Worm (Caenorhabditis elegans) whole organism, early embryonic: ENCODE results near the gene lec-11.
"Not testable (repeated sequence)": the region's sequence is repeated elsewhere in the genome, so short reads cannot be mapped to it uniquely, and the experiment has no call there.

Experiments
- B0310.2 ChIP-seq: sonication (generic microtip); optimal IDR thresholded peaks from 2 replicates; lab custom pipeline; 2016; ENCODE audit warnings: mild to moderate bottlenecking, missing genetic modification characterization, missing compliant biosample characterization
- F13C5.2 ChIP-seq: sonication (generic microtip); optimal IDR thresholded peaks from 2 replicates; lab custom pipeline; 2017; ENCODE audit warnings: mild to moderate bottlenecking, missing genetic modification characterization, inconsistent platforms, missing compliant biosample characterization
- aly-1 ChIP-seq: sonication (generic microtip); optimal IDR thresholded peaks from 2 replicates; lab custom pipeline; 2016; ENCODE audit warnings: missing genetic modification characterization, missing compliant biosample characterization
- ama-1 ChIP-seq: fragments of 150-350 bp; optimal IDR thresholded peaks from 2 replicates; lab custom pipeline; 2014
- ceh-13 ChIP-seq: fragments of 200-800 bp; sonication (Bioruptor generic); optimal IDR thresholded peaks from 2 replicates; lab custom pipeline; 2018; ENCODE audit warnings: mild to moderate bottlenecking, missing genetic modification characterization, missing compliant biosample characterization
- ceh-36 ChIP-seq: sonication (generic microtip); optimal IDR thresholded peaks from 2 replicates; lab custom pipeline; 2016; ENCODE audit warnings: missing genetic modification characterization, inconsistent platforms, missing compliant biosample characterization
- ets-7 ChIP-seq: sonication (generic microtip); optimal IDR thresholded peaks from 2 replicates; lab custom pipeline; 2016; ENCODE audit warnings: missing genotype, missing genetic modification characterization, missing compliant biosample characterization
- flt-1 ChIP-seq: fragments of 200-800 bp; sonication (Bioruptor generic); IDR thresholded peaks from 2 replicates; pipeline ENCODE4 v1.3.6; 2022; ENCODE audit warnings: missing genetic modification characterization, missing compliant biosample characterization
- hmbx-1 ChIP-seq: sonication (generic microtip); optimal IDR thresholded peaks from 2 replicates; lab custom pipeline; 2016; ENCODE audit warnings: mild to moderate bottlenecking, missing genetic modification characterization, missing compliant biosample characterization
- hmg-4 ChIP-seq: fragments of 200-800 bp; sonication (Bioruptor generic); optimal IDR thresholded peaks from 2 replicates; lab custom pipeline; 2018; ENCODE audit warnings: mild to moderate bottlenecking, missing genetic modification characterization, missing compliant biosample characterization
- hnd-1 ChIP-seq: sonication (generic microtip); optimal IDR thresholded peaks from 2 replicates; lab custom pipeline; 2016; ENCODE audit warnings: missing genetic modification characterization, missing compliant biosample characterization
- pes-1 ChIP-seq: fragments of 200-800 bp; sonication (Bioruptor generic); IDR thresholded peaks from 2 replicates; pipeline ENCODE4 v1.3.6; 2022; ENCODE audit warnings: missing genetic modification reagents, missing genetic modification characterization, missing compliant biosample characterization
- scrt-1 ChIP-seq: fragments of 200-800 bp; sonication (Bioruptor generic); IDR thresholded peaks from 2 replicates; pipeline ENCODE4 v1.3.6; 2022; ENCODE audit warnings: missing genetic modification characterization, missing compliant biosample characterization
- sea-1 ChIP-seq: fragments of 200-800 bp; sonication (Bioruptor generic); conservative IDR thresholded peaks from 2 replicates; pipeline ENCODE4 v1.3.6; 2022; ENCODE audit warnings: missing genetic modification characterization, missing compliant biosample characterization
- tbx-11 ChIP-seq: fragments of 200-800 bp; sonication (Bioruptor generic); IDR thresholded peaks from 2 replicates; pipeline ENCODE4 v1.3.6; 2022; ENCODE audit warnings: missing genetic modification characterization, missing compliant biosample characterization
- tbx-37 ChIP-seq: fragments of 200-800 bp; sonication (Bioruptor generic); conservative IDR thresholded peaks from 2 replicates; pipeline ENCODE4 v1.3.6; 2022; ENCODE audit warnings: missing genetic modification reagents, missing genetic modification characterization, missing compliant biosample characterization
- tra-4 ChIP-seq: sonication (generic microtip); optimal IDR thresholded peaks from 2 replicates; lab custom pipeline; 2017; ENCODE audit warnings: missing genetic modification characterization, missing compliant biosample characterization

Gene lec-11

DNA sequence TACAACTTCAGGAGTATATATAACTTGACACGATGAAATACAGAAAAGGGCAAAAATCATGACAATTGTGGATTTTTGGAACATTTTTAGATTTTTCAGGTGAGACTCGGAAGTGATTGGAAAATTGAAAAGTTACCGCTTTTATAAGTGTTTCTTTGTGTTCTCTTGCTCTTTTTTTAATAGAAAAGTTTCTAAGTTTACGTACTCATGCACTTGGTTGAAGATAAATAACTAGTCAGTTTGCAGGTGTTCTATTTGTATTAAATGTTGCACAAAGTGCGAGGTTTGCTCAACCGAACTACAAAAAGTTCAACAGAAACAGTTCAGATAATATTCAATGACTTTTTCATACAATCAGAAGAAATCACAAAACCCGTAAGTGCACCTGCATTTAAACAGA is 4.9 kb upstream of the lec-11 start, which contains the start of gene nspb-3:
TSS of gene nspb-3 (minus strand) at position 101 of the 400 bp plus-strand sequence.
- not testable (repeated sequence) for TF ChIP-seq hnd-1 (tag; lab: Kevin White, UChicago); hmg-4 (GFP tag; lab: Kevin White, UChicago); hmbx-1 (tag; lab: Kevin White, UChicago)

DNA sequence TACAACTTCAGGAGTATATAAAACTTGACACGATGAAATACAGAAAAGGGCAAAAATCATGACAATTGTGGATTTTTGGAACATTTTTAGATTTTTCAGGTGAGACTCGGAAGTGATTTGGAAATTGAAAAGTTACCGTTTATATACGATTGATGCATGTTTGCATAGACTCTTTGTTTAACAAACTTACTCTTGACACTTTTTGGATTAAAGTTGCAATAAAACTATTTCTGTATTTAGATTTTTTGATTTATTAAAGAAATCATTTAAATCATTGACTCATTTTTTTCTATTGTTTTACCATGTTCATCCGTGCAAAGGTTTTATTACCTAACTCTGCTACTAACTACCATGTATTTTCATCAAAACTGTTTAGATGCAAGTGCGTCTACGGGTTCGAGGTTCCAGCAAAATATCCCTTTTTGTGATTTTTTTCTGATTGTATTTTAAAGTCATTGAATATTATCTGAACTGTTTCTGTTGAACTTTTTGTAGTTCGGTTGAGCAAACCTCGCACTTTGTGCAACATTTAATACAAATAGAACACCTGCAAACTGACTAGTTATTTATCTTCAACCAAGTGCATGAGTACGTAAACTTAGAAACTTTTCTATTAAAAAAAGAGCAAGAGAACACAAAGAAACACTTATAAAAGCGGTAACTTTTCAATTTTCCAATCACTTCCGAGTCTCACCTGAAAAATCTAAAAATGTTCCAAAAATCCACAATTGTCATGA is 1.2 kb upstream of the lec-11 start, which contains the start of the genes nspb-1 and nspb-2:
TSS of gene nspb-1 (minus strand) at position 101 of the 737 bp plus-strand sequence.
TSS of gene nspb-2 (plus strand) at position 687 of the 737 bp plus-strand sequence.
- TF ChIP-seq ceh-36 (tag; lab: Kevin White, UChicago); B0310.2 (tag; lab: Kevin White, UChicago); tbx-37 (GFP tag; lab: Robert Waterston, UW): not testable (repeated sequence)

DNA sequence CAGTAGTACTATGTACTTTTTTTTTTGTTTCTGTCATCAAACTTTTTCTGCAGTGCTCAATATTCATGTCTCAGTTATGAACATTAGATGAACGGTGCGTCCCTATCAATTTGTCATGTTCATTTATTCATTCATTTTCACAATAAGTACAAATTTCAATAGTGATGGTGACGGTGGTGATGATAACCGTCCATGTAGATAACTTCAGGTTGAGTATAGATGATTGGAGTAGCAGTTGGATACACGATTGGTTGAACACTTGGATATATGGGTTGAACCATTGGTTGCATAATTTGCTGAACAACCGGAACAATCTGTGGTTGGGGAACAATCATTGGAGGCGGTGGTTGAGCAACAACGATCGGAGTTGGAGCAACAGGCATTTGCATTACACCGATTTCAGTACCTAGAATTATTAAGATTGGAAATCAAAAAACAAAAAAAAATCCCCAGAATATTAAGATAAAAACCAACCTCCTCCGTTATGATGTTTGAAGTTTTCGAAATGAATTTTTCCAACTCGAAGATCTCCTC is 1.8 kb downstream of the lec-11 start:
- TF ChIP-seq ets-7 (tag; lab: Kevin White, UChicago) = no peak
- TF ChIP-seq hmbx-1 (tag; lab: Kevin White, UChicago) = no peak
- TF ChIP-seq tbx-11 (GFP tag; lab: Robert Waterston, UW) = no peak
- TF ChIP-seq ceh-13 (GFP tag; lab: Kevin White, UChicago) = no peak
- no peak for TF ChIP-seq tbx-37 (GFP tag; lab: Robert Waterston, UW)
- TF ChIP-seq B0310.2 (tag; lab: Kevin White, UChicago) = no peak
- TF ChIP-seq ama-1 = no peak
- TF ChIP-seq pes-1 (GFP tag; lab: Robert Waterston, UW) = no peak
- no peak for TF ChIP-seq hmg-4 (GFP tag; lab: Kevin White, UChicago)
- TF ChIP-seq scrt-1 (GFP tag; lab: Robert Waterston, UW) = no peak
- TF ChIP-seq hnd-1 (tag; lab: Kevin White, UChicago) = no peak
- no peak for TF ChIP-seq ceh-36 (tag; lab: Kevin White, UChicago)
- TF ChIP-seq flt-1 (GFP tag; lab: Robert Waterston, UW) = no peak

DNA sequence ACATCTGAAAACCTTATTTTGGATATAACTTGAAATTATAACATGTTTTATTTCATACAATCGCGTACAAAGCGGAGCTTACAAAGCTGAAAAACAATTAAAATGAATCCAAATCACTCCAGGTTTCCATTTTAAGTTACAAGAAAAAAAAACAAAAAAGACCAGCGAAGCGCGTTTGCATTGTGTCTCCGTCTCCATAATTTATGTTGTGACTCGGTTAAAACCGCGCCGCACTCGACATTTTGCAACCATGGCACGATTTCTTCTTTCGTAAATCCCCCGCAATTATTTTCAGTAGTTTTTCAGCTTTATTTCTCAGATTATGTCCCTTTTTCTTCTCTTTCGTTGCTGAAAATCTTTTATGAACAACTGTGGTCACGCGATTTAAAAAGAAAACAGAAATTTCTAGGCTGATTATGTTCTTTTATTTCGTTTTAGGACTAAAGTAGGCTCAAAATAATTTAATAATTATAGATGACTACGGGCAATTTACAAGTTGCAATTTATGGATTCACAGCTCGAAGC is 4.5 kb downstream of the lec-11 start, which contains the start of the genes F38A5.2 and dnj-11:
TSS of gene F38A5.2 (minus strand) at position 4 of the 525 bp plus-strand sequence.
TSS of gene dnj-11 (plus strand) at position 475 of the 525 bp plus-strand sequence.
- peak; percentile 59 for TF ChIP-seq F13C5.2 (tag; lab: Kevin White, UChicago)
- no peak for TF ChIP-seq B0310.2 (tag; lab: Kevin White, UChicago)

DNA sequence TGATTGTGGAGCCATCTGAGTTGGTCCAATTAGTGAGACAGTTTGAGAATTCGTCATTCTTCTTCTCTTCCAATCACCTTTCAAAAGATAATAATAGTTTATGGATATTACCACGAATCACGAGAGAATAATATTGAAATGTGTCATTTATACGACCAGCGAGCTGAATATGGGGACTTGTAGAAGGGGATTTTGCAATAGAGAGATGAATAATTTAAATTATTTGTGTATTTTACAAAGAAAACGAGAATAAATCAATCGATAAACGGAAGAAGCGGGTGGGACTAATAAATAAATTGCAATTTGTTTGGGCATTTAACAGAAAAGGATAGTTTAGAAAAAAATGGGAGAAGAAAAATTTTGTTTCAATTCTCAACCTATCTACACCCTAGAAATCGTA is 7.3 kb downstream of the lec-11 start, which contains the start of gene odr-8:
TSS of gene odr-8 (minus strand) at position 101 of the 400 bp plus-strand sequence.
- TF ChIP-seq hnd-1 (tag; lab: Kevin White, UChicago) (no peak), sea-1 (GFP tag; lab: Robert Waterston, UW) (no peak), B0310.2 (tag; lab: Kevin White, UChicago) (no peak), hmbx-1 (tag; lab: Kevin White, UChicago) (no peak), F13C5.2 (tag; lab: Kevin White, UChicago) (no peak), ama-1 (no peak), scrt-1 (GFP tag; lab: Robert Waterston, UW) (no peak), ceh-36 (tag; lab: Kevin White, UChicago) (no peak), flt-1 (GFP tag; lab: Robert Waterston, UW) (no peak), pes-1 (GFP tag; lab: Robert Waterston, UW) (no peak), tbx-11 (GFP tag; lab: Robert Waterston, UW) (no peak), ets-7 (tag; lab: Kevin White, UChicago) (no peak), tra-4 (tag; lab: Kevin White, UChicago) (no peak), tbx-37 (GFP tag; lab: Robert Waterston, UW) (no peak), aly-1 (tag; lab: Kevin White, UChicago) (no peak), hmg-4 (GFP tag; lab: Kevin White, UChicago) (no peak), ceh-13 (GFP tag; lab: Kevin White, UChicago) (no peak)

DNA sequence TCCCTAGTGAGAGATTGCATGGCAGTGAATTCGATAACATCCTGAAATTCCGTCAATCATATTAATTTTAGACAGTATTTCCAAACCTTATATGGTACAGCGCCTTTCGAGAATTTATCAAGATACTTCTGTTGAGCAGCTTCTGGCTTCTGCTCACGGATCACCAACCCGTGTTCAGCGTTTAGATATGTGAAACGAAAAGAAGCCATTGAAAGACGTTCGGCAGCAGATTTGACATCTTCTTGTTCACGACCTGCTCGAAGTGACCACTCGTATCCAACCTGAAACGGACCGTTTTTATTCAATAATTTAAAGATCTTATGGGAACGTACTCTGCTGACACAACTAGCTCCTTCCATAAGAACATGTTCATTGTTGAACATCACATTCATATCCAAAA is 8.3 kb downstream of the lec-11 start:
- TF ChIP-seq F13C5.2 (tag; lab: Kevin White, UChicago) (no peak), scrt-1 (GFP tag; lab: Robert Waterston, UW) (no peak), hnd-1 (tag; lab: Kevin White, UChicago) (no peak), sea-1 (GFP tag; lab: Robert Waterston, UW) (no peak), ceh-13 (GFP tag; lab: Kevin White, UChicago) (no peak), aly-1 (tag; lab: Kevin White, UChicago) (no peak), pes-1 (GFP tag; lab: Robert Waterston, UW) (no peak), hmg-4 (GFP tag; lab: Kevin White, UChicago) (no peak), flt-1 (GFP tag; lab: Robert Waterston, UW) (no peak), ceh-36 (tag; lab: Kevin White, UChicago) (no peak), ets-7 (tag; lab: Kevin White, UChicago) (no peak), ama-1 (no peak), tbx-37 (GFP tag; lab: Robert Waterston, UW) (no peak), tra-4 (tag; lab: Kevin White, UChicago) (no peak), tbx-11 (GFP tag; lab: Robert Waterston, UW) (no peak), hmbx-1 (tag; lab: Kevin White, UChicago) (no peak), B0310.2 (tag; lab: Kevin White, UChicago) (no peak)
